Fruit fly (Drosophila melanogaster): ENCODE measurements around the gene Ttc1.

The Ttc1 gene

DNA sequence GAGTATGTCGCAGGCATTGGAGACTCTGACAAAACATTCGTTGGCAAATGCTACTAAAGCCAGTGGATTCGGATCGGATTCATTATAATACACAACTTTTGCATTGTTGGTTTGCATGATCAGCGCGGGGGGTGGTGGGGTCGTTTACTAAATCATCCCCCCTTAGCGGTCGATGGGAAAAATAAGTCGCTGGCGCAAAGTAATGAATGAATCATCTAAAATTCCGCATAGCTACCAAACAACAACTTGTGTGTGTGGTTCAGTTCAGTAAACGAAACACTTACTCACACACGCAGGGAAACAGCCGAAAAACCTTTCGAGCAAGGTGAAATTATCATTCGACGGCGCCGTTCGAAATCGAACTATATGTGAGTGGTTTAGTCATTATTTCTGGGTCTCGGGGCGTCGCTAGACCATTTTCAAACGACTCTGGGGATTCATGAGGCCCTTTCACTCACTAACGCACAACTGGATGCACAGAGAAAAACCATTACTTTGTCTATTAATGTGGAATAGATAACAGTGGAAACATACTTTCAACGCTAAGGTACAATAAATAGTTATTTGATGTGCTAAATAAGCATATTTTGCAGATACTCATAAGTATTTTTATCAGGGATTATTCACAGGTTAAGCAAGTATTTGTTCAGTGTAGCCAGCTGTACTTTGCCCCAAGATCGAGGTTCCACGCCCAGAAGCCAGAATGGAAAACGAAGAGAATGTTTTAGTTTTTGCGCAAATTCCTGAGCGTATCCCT, 5.7 kb upstream of the Ttc1 start (continued):
- peak; percentile 66 for TF ChIP-seq salm (tag; optimal IDR thresholded peaks at IDR 0.05)
- TF ChIP-seq Hr39 (optimal IDR thresholded peaks at IDR 0.05): no peak
- peak; percentile 33 for TF ChIP-seq CG30020 (tag; optimal IDR thresholded peaks at IDR 0.05)
- peak; percentile 90 for TF ChIP-seq ken (GFP tag; IDR thresholded peaks at IDR 0.05)
- peak; percentile 62 for TF ChIP-seq phol (tag; optimal IDR thresholded peaks at IDR 0.05)
- no peak for TF ChIP-seq CG31388 (GFP tag; optimal IDR thresholded peaks at IDR 0.05)
- peak; percentile 53 for TF ChIP-seq gcm (GFP tag; optimal IDR thresholded peaks at IDR 0.05)
- 0 out of 3 replicates have a peak, but pooled peaks have one; percentile 86 for TF ChIP-seq CG17361 (GFP tag; IDR thresholded peaks at IDR 0.05)
- TF ChIP-seq pzg (GFP tag; optimal IDR thresholded peaks at IDR 0.05): no peak
- peak; percentile 67 for TF ChIP-seq az2 (GFP tag; optimal IDR thresholded peaks at IDR 0.05)
- peak; percentile 81 for TF ChIP-seq dmrt11E (tag; optimal IDR thresholded peaks at IDR 0.05)
- peak; percentile 41; the same call in 1 of the 2 replicates for TF ChIP-seq NFAT (GFP tag; IDR thresholded peaks at IDR 0.05)
- TF ChIP-seq dimm (GFP tag; IDR thresholded peaks at IDR 0.05): peak; percentile 75
- peak; percentile 59; the same call in 2 of the 3 replicates for TF ChIP-seq so (GFP tag; IDR thresholded peaks at IDR 0.05)
- peak; percentile 17 for TF ChIP-seq CG13624 (GFP tag; optimal IDR thresholded peaks at IDR 0.05)
- TF ChIP-seq CG10979 (tag; optimal IDR thresholded peaks at IDR 0.05): peak; percentile 64
- TF ChIP-seq CG4328 (GFP tag; optimal IDR thresholded peaks at IDR 0.05): no peak
- TF ChIP-seq CG11093 (GFP tag; IDR thresholded peaks at IDR 0.05): peak; percentile 30
- peak; percentile 21 for TF ChIP-seq Myb (GFP tag; optimal IDR thresholded peaks at IDR 0.05)
- peak; percentile 65 to 81 for TF ChIP-seq chif (GFP tag; optimal IDR thresholded peaks at IDR 0.05)
- no peak for TF ChIP-seq CG2129 (GFP tag; IDR thresholded peaks at IDR 0.05; ENCODE audit: partially characterized antibody)
- TF ChIP-seq CG15696 (tag; optimal IDR thresholded peaks at IDR 0.05): no peak
- peak; percentile 57 for TF ChIP-seq CG5245 (GFP tag; optimal IDR thresholded peaks at IDR 0.05)
- peak; percentile 75 for TF ChIP-seq trem (tag; optimal IDR thresholded peaks at IDR 0.05)
- TF ChIP-seq gro (GFP tag; optimal IDR thresholded peaks at IDR 0.05): no peak
- TF ChIP-seq CG7745 (tag; optimal IDR thresholded peaks at IDR 0.05): no peak
- TF ChIP-seq kay (GFP tag; optimal IDR thresholded peaks at IDR 0.05): no peak
- TF ChIP-seq prd (optimal IDR thresholded peaks at IDR 0.05): no peak
- peak; percentile 83 for TF ChIP-seq prd (GFP tag; IDR thresholded peaks at IDR 0.05)
- TF ChIP-seq CG33213 (GFP tag; optimal IDR thresholded peaks at IDR 0.05): peak; percentile 38
- TF ChIP-seq D19A (tag; optimal IDR thresholded peaks at IDR 0.05): peak; percentile 46
- peak; percentile 54 for TF ChIP-seq odd (GFP tag; optimal IDR thresholded peaks at IDR 0.05)
- peak; percentile 52; the same call in 1 of the 2 replicates for TF ChIP-seq dan (GFP tag; IDR thresholded peaks at IDR 0.05)
- TF ChIP-seq CG11247 (GFP tag; IDR thresholded peaks at IDR 0.05): peak; percentile 75
- TF ChIP-seq jing (GFP tag; optimal IDR thresholded peaks at IDR 0.05): peak; percentile 81
- TF ChIP-seq CG33557 (GFP tag; optimal IDR thresholded peaks at IDR 0.05): no peak
- no peak for TF ChIP-seq CoRest (tag; optimal IDR thresholded peaks at IDR 0.05)
- peak; percentile 27; the same call in 1 of the 2 replicates for TF ChIP-seq bowl (GFP tag; IDR thresholded peaks at IDR 0.05)
- peak; percentile 20 for TF ChIP-seq fu2 (GFP tag; optimal IDR thresholded peaks at IDR 0.05)
- TF ChIP-seq HLH4C (GFP tag; IDR thresholded peaks at IDR 0.05; ENCODE audit: partially characterized antibody): no peak
- TF ChIP-seq Tbp (GFP tag; optimal IDR thresholded peaks at IDR 0.05): no peak
- TF ChIP-seq CG17568 (GFP tag; optimal IDR thresholded peaks at IDR 0.05): peak; percentile 49
- TF ChIP-seq pb (GFP tag; optimal IDR thresholded peaks at IDR 0.05): no peak
- peak; percentile 14 for TF ChIP-seq CG1233 (GFP tag; optimal IDR thresholded peaks at IDR 0.05)
- peak; percentile 17; the same call in 1 of the 3 replicates for TF ChIP-seq Dbx (GFP tag; IDR thresholded peaks at IDR 0.05)
- peak; percentile 65 for TF ChIP-seq oc (tag; optimal IDR thresholded peaks at IDR 0.05)
- TF ChIP-seq CG9727 (GFP tag; optimal IDR thresholded peaks at IDR 0.05): peak; percentile 75
- no peak for TF ChIP-seq HmgD (GFP tag; optimal IDR thresholded peaks at IDR 0.05)
- TF ChIP-seq Dip2 (GFP tag; IDR thresholded peaks at IDR 0.05): no peak
- peak; percentile 23 for TF ChIP-seq HLH54F (GFP tag; optimal IDR thresholded peaks at IDR 0.05)

All from whole organism, embryonic.